Fruit fly (Drosophila melanogaster) whole organism, embryonic: Measurements from ENCODE around the gene CG5107.

Source experiments
- Asciz ChIP-seq: fragments of 200-800 bp; sonication (Bioruptor generic); optimal IDR thresholded peaks from 2 replicates; lab custom pipeline; 2017; ENCODE audit warnings: missing biosample characterization, mild to moderate bottlenecking, missing genetic modification characterization, missing genetic modification reagents
- Atf-2 ChIP-seq: fragments of 200-800 bp; sonication (Bioruptor generic); optimal IDR thresholded peaks from 2 replicates; lab custom pipeline; 2016; ENCODE audit warnings: missing biosample characterization, missing genetic modification characterization
- CG10147 ChIP-seq: fragments of 200-800 bp; sonication (Bioruptor generic); optimal IDR thresholded peaks from 2 replicates; lab custom pipeline; 2019; ENCODE audit warnings: missing biosample characterization, mild to moderate bottlenecking, missing genetic modification characterization, moderate library complexity
- CG12391 ChIP-seq: fragments of 200-800 bp; sonication (Bioruptor generic); optimal IDR thresholded peaks from 3 replicates; lab custom pipeline; 2018; ENCODE audit warnings: missing biosample characterization, mild to moderate bottlenecking, missing genetic modification characterization, moderate library complexity
- CG13424 ChIP-seq: fragments of 200-800 bp; sonication (Bioruptor generic); optimal IDR thresholded peaks from 2 replicates; lab custom pipeline; 2019; ENCODE audit warnings: missing biosample characterization, mild to moderate bottlenecking, missing genetic modification characterization, moderate library complexity
- CG14441 ChIP-seq: fragments of 200-800 bp; sonication (Bioruptor generic); IDR thresholded peaks from 2 replicates; pipeline ENCODE4 v1.3.6; 2022; ENCODE audit warnings: missing biosample characterization, missing genetic modification characterization
- CG14860 ChIP-seq: fragments of 200-800 bp; sonication (Bioruptor generic); IDR thresholded peaks from 3 replicates; pipeline ENCODE4 v1.3.6; 2022; ENCODE audit warnings: missing biosample characterization, missing genetic modification characterization; ENCODE audit not compliant: partially characterized antibody
- CG15514 ChIP-seq: fragments of 200-800 bp; sonication (Bioruptor generic); optimal IDR thresholded peaks from 3 replicates; lab custom pipeline; 2017; ENCODE audit warnings: missing biosample characterization, missing genetic modification characterization, mild to moderate bottlenecking, moderate library complexity, missing genetic modification reagents
- CG17912 ChIP-seq: fragments of 200-800 bp; sonication (Bioruptor generic); optimal IDR thresholded peaks from 2 replicates; lab custom pipeline; 2018; ENCODE audit warnings: missing biosample characterization, mild to moderate bottlenecking, missing genetic modification characterization
- CG1792 ChIP-seq: fragments of 200-800 bp; sonication (Bioruptor generic); optimal IDR thresholded peaks from 2 replicates; lab custom pipeline; 2016; ENCODE audit warnings: missing biosample characterization, missing genetic modification characterization
- CG18011 ChIP-seq: fragments of 200-800 bp; sonication (Bioruptor generic); optimal IDR thresholded peaks from 2 replicates; lab custom pipeline; 2017; ENCODE audit warnings: missing biosample characterization, missing genetic modification characterization, mild to moderate bottlenecking, moderate library complexity, missing genotype
- CG31224 ChIP-seq: fragments of 200-800 bp; sonication (Bioruptor generic); IDR thresholded peaks from 2 replicates; pipeline ENCODE4 v1.3.6; 2022; ENCODE audit warnings: missing biosample characterization, missing genetic modification characterization
- CG34376 ChIP-seq: fragments of 200-800 bp; sonication (Bioruptor generic); optimal IDR thresholded peaks from 2 replicates; lab custom pipeline; 2018; ENCODE audit warnings: missing biosample characterization, mild to moderate bottlenecking, missing genetic modification characterization
- CG4424 ChIP-seq: fragments of 200-800 bp; sonication (Bioruptor generic); optimal IDR thresholded peaks from 3 replicates; lab custom pipeline; 2016; ENCODE audit warnings: missing biosample characterization, missing genetic modification characterization
- CG6272 ChIP-seq: fragments of 200-800 bp; sonication (Bioruptor generic); IDR thresholded peaks from 2 replicates; pipeline ENCODE4 v1.3.6; 2022; ENCODE audit warnings: missing biosample characterization, missing genetic modification characterization
- CG7556 ChIP-seq: fragments of 200-800 bp; sonication (Bioruptor generic); optimal IDR thresholded peaks from 2 replicates; lab custom pipeline; 2017; ENCODE audit warnings: missing biosample characterization, mild to moderate bottlenecking, missing genetic modification characterization
- CG7987 ChIP-seq: fragments of 200-800 bp; sonication (Bioruptor generic); optimal IDR thresholded peaks from 2 replicates; lab custom pipeline; 2018; ENCODE audit warnings: missing biosample characterization, mild to moderate bottlenecking, missing genetic modification characterization, moderate library complexity
- CG8290 ChIP-seq, 3 experiments: fragments of 200-800 bp; sonication (Bioruptor generic); optimal IDR thresholded peaks; 2 replicates each; lab custom pipeline; 2016 to 2019; ENCODE audit warnings: missing biosample characterization in 3 of 3, missing genetic modification characterization in 3 of 3, mild to moderate bottlenecking in 2 of 3, moderate library complexity in 1 of 3
- CG8924 ChIP-seq: fragments of 200-800 bp; optimal IDR thresholded peaks from 3 replicates; lab custom pipeline; 2019; ENCODE audit warnings: missing biosample characterization, mild to moderate bottlenecking, missing genetic modification characterization, moderate library complexity
- CG9876 ChIP-seq: fragments of 200-800 bp; sonication (Bioruptor generic); optimal IDR thresholded peaks from 2 replicates; lab custom pipeline; 2016; ENCODE audit warnings: missing biosample characterization, missing genetic modification characterization
- Doc2 ChIP-seq: fragments of 200-800 bp; sonication (Bioruptor generic); IDR thresholded peaks from 2 replicates; pipeline ENCODE4 v1.3.6; 2022; ENCODE audit warnings: missing biosample characterization, missing genetic modification characterization
- HLH3B ChIP-seq: fragments of 200-800 bp; sonication (Bioruptor generic); IDR thresholded peaks from 2 replicates; pipeline ENCODE4 v1.3.6; 2022; ENCODE audit warnings: missing biosample characterization, missing genetic modification characterization
- Oli ChIP-seq: fragments of 200-800 bp; sonication (Bioruptor generic); optimal IDR thresholded peaks from 2 replicates; lab custom pipeline; 2018; ENCODE audit warnings: missing biosample characterization, mild to moderate bottlenecking, missing genetic modification characterization, moderate library complexity
- abd-A ChIP-seq: fragments of 200-800 bp; sonication (Bioruptor generic); optimal IDR thresholded peaks from 3 replicates; lab custom pipeline; 2019; ENCODE audit warnings: missing biosample characterization, mild to moderate bottlenecking, missing genetic modification characterization, moderate library complexity
- bigmax ChIP-seq: fragments of 200-800 bp; sonication (Bioruptor generic); optimal IDR thresholded peaks from 2 replicates; lab custom pipeline; 2018; ENCODE audit warnings: missing biosample characterization, mild to moderate bottlenecking, missing genetic modification characterization
- crp ChIP-seq, 2 experiments: fragments of 200-800 bp; sonication (Bioruptor generic); optimal IDR thresholded peaks; 2 replicates in 1 of 2; 3 replicates in 1 of 2; lab custom pipeline; 2017; ENCODE audit warnings: missing biosample characterization in 2 of 2, missing genetic modification characterization in 2 of 2, mild to moderate bottlenecking in 1 of 2, moderate library complexity in 1 of 2
- danr ChIP-seq: fragments of 200-800 bp; sonication (Bioruptor generic); IDR thresholded peaks from 2 replicates; pipeline ENCODE4 v1.3.6; 2022; ENCODE audit warnings: missing biosample characterization, missing genetic modification characterization
- dpn ChIP-seq, 2 experiments: fragments of 200-800 bp; sonication (Bioruptor generic); optimal IDR thresholded peaks; 3 replicates each; lab custom pipeline; 2016; ENCODE audit warnings: missing biosample characterization in 2 of 2, missing genetic modification characterization in 2 of 2
- gcm ChIP-seq: fragments of 200-800 bp; sonication (Bioruptor generic); optimal IDR thresholded peaks from 2 replicates; lab custom pipeline; 2019; ENCODE audit warnings: missing biosample characterization, mild to moderate bottlenecking, missing genetic modification characterization, moderate library complexity
- hb ChIP-seq: fragments of 200-800 bp; sonication (Bioruptor generic); IDR thresholded peaks from 3 replicates; pipeline ENCODE4 v1.3.6; 2022; ENCODE audit warnings: missing biosample characterization, missing genetic modification characterization; ENCODE audit not compliant: partially characterized antibody
- hbn ChIP-seq: fragments of 200-800 bp; sonication (Bioruptor generic); IDR thresholded peaks from 2 replicates; pipeline ENCODE4 v1.3.6; 2022; ENCODE audit warnings: missing biosample characterization, missing genetic modification characterization; ENCODE audit not compliant: partially characterized antibody
- hkb ChIP-seq, 2 experiments: fragments of 200-800 bp in 1 of 2; fragments of >200 bp in 1 of 2; sonication (Bioruptor generic) in 1 of 2; IDR thresholded peaks in 1 of 2; optimal IDR thresholded peaks in 1 of 2; 2 replicates each; pipeline versions ENCODE4 v1.3.6 to Lab custom; 2017 to 2022; ENCODE audit warnings: missing biosample characterization in 1 of 2, missing genetic modification characterization in 1 of 2
- jing ChIP-seq: fragments of 200-800 bp; sonication (Bioruptor generic); optimal IDR thresholded peaks from 2 replicates; lab custom pipeline; 2018; ENCODE audit warnings: missing biosample characterization, mild to moderate bottlenecking, missing genetic modification characterization
- mirr ChIP-seq: fragments of 200-800 bp; sonication (Bioruptor generic); optimal IDR thresholded peaks from 3 replicates; lab custom pipeline; 2018; ENCODE audit warnings: missing biosample characterization, mild to moderate bottlenecking, missing genetic modification characterization
- nmo ChIP-seq: fragments of 200-800 bp; sonication (Bioruptor generic); optimal IDR thresholded peaks from 2 replicates; lab custom pipeline; 2018; ENCODE audit warnings: missing biosample characterization, mild to moderate bottlenecking, missing genetic modification characterization, moderate library complexity
- oc ChIP-seq: fragments of 200-800 bp; sonication (Bioruptor generic); optimal IDR thresholded peaks from 2 replicates; lab custom pipeline; 2018; ENCODE audit warnings: missing biosample characterization, mild to moderate bottlenecking, missing genetic modification characterization, moderate library complexity
- pan ChIP-seq, 4 experiments: fragments of >200 bp in 3 of 4; fragments of 200-800 bp in 1 of 4; sonication (Bioruptor generic) in 1 of 4; optimal IDR thresholded peaks in 3 of 4; IDR thresholded peaks in 1 of 4; 2 replicates each; pipeline versions ENCODE4 v1.3.6 to Lab custom; 2017 to 2022; ENCODE audit warnings: missing biosample characterization in 2 of 4, missing genetic modification characterization in 2 of 4, mixed read lengths in 1 of 4
- pho ChIP-seq: fragments of 200-800 bp; sonication (Bioruptor generic); optimal IDR thresholded peaks from 2 replicates; lab custom pipeline; 2016; ENCODE audit warnings: missing biosample characterization, missing genetic modification characterization
- psq ChIP-seq: fragments of 200-800 bp; sonication (Bioruptor generic); optimal IDR thresholded peaks from 2 replicates; lab custom pipeline; 2017; ENCODE audit warnings: missing biosample characterization, missing genetic modification characterization
- run ChIP-seq: fragments of 200-800 bp; sonication (Bioruptor generic); optimal IDR thresholded peaks from 3 replicates; lab custom pipeline; 2018; ENCODE audit warnings: missing biosample characterization, mild to moderate bottlenecking, missing genetic modification characterization
- sob ChIP-seq: fragments of 200-800 bp; sonication (Bioruptor generic); IDR thresholded peaks from 2 replicates; pipeline ENCODE4 v1.3.6; 2022; ENCODE audit warnings: missing biosample characterization, missing genetic modification characterization
- twi ChIP-seq: fragments of 200-800 bp; optimal IDR thresholded peaks from 2 replicates; lab custom pipeline; 2019; ENCODE audit warnings: missing biosample characterization, mild to moderate bottlenecking, missing genetic modification characterization, moderate library complexity
- z ChIP-seq: fragments of 200-800 bp; sonication (Bioruptor generic); IDR thresholded peaks from 3 replicates; pipeline ENCODE4 v1.3.6; 2022; ENCODE audit warnings: missing biosample characterization, missing genetic modification characterization
- zf30C ChIP-seq: fragments of 200-800 bp; sonication (Bioruptor generic); optimal IDR thresholded peaks from 3 replicates; lab custom pipeline; 2018; ENCODE audit warnings: missing biosample characterization, mild to moderate bottlenecking, missing genetic modification characterization
- zfh2 ChIP-seq: fragments of 200-800 bp; sonication (Bioruptor generic); optimal IDR thresholded peaks from 2 replicates; lab custom pipeline; 2016; ENCODE audit warnings: missing biosample characterization, missing genetic modification characterization

CG5107 gene

dm6 chr3R:25515450-25516288, 10.7 kb downstream of the CG5107 start, which contains the start of gene msi (continued):
- TF ChIP-seq gcm (GFP tag; lab: Kevin White, UChicago): peak; percentile 99
- peak; percentile 97 for TF ChIP-seq abd-A (tag; lab: Kevin White, UChicago)
- TF ChIP-seq hkb (optimal IDR thresholded peaks at IDR 0.05; lab: Kevin White, UChicago): no peak
- TF ChIP-seq hkb (GFP tag; IDR thresholded peaks at IDR 0.05; lab: Robert Waterston, UW): peak; percentile 99
- peak; percentile 94 for TF ChIP-seq psq
- no peak for TF ChIP-seq pan (optimal IDR thresholded peaks at IDR 0.05; lab: Kevin White, UChicago)
- peak in 1 of 2 experiments; percentile 99 for TF ChIP-seq pan (GFP tag; optimal IDR thresholded peaks at IDR 0.05 in 1 of 2, IDR thresholded peaks at IDR 0.05 in 1 of 2)
- peak; percentile 79 for TF ChIP-seq CG17912 (GFP tag; lab: Kevin White, UChicago)
- TF ChIP-seq CG12391 (tag; lab: Kevin White, UChicago): peak; percentile 100
- peak; percentile 89 for TF ChIP-seq mirr (GFP tag; lab: Kevin White, UChicago)
- peak; percentile 100 for TF ChIP-seq nmo (GFP tag; lab: Kevin White, UChicago)
- peak; percentile 56 for TF ChIP-seq CG1792 (GFP tag; lab: Kevin White, UChicago)
- peak; percentile 84 for TF ChIP-seq CG18011 (GFP tag; lab: Kevin White, UChicago)
- peak; percentile 97 for TF ChIP-seq CG31224 (GFP tag; lab: Robert Waterston, UW)
- peak; percentile 98 for TF ChIP-seq twi (tag; lab: Kevin White, UChicago)
- peak; percentile 97 for TF ChIP-seq CG4424 (GFP tag; lab: Kevin White, UChicago)
- TF ChIP-seq bigmax (GFP tag; lab: Kevin White, UChicago): no peak
- peak; percentile 98 for TF ChIP-seq danr
- TF ChIP-seq hb (GFP tag; lab: Robert Waterston, UW): no peak
- peak; percentile 100 for TF ChIP-seq Oli (tag; lab: Kevin White, UChicago)
- peak; percentile 87 for TF ChIP-seq CG7987 (GFP tag; lab: Kevin White, UChicago)
- TF ChIP-seq pho (GFP tag; lab: Kevin White, UChicago): peak; percentile 40
- peak; percentile 99 for TF ChIP-seq oc (tag; lab: Kevin White, UChicago)
- peak; percentile 99 for TF ChIP-seq CG6272 (GFP tag; lab: Robert Waterston, UW)
- TF ChIP-seq Doc2 (GFP tag; lab: Robert Waterston, UW): peak; percentile 94
- TF ChIP-seq run (tag; lab: Kevin White, UChicago): peak; percentile 99
- peak; percentile 100 for TF ChIP-seq CG7556
- TF ChIP-seq CG14441: peak; percentile 98
- no peak for TF ChIP-seq CG9876
- peak; percentile 71 to 98 for TF ChIP-seq dpn (GFP tag; optimal IDR thresholded peaks at IDR 0.05; lab: Kevin White, UChicago)
- TF ChIP-seq CG10147 (GFP tag; lab: Kevin White, UChicago): peak; percentile 99
- TF ChIP-seq Atf-2: peak; percentile 68
- TF ChIP-seq zfh2 (GFP tag; lab: Kevin White, UChicago): peak; percentile 67
- peak; percentile 100 for TF ChIP-seq CG13424
- peak; percentile 38; the same call in 1 of the 2 replicates for TF ChIP-seq hbn (GFP tag; lab: Robert Waterston, UW)
- TF ChIP-seq zf30C (GFP tag; lab: Kevin White, UChicago): no peak
- TF ChIP-seq CG8924: peak; percentile 100
- peak in 1 of 2 experiments; percentile 69 for TF ChIP-seq crp (GFP tag; optimal IDR thresholded peaks at IDR 0.05; lab: Kevin White, UChicago)
- TF ChIP-seq CG34376: peak; percentile 79
- TF ChIP-seq sob (GFP tag; lab: Robert Waterston, UW): peak; percentile 99
- TF ChIP-seq CG15514 (GFP tag; lab: Kevin White, UChicago): peak; percentile 93
- peak; percentile 67; the same call in 1 of the 3 replicates for TF ChIP-seq z (GFP tag; lab: Robert Waterston, UW)
- peak; percentile 99 for TF ChIP-seq Asciz (GFP tag; lab: Kevin White, UChicago)
- TF ChIP-seq HLH3B: peak; percentile 99
- TF ChIP-seq CG14860: 0 out of 3 replicates have a peak, but pooled peaks have one; percentile 21
- peak; percentile 84 for TF ChIP-seq jing
- peak; percentile 86 for TF ChIP-seq CG8290 (GFP tag; optimal IDR thresholded peaks at IDR 0.05; lab: Kevin White, UChicago)
- peak; percentile 16 to 94 for TF ChIP-seq CG8290 (tag; optimal IDR thresholded peaks at IDR 0.05; lab: Kevin White, UChicago)
